Worm (Caenorhabditis elegans): ENCODE results near the gene fbxa-211.

DNA sequence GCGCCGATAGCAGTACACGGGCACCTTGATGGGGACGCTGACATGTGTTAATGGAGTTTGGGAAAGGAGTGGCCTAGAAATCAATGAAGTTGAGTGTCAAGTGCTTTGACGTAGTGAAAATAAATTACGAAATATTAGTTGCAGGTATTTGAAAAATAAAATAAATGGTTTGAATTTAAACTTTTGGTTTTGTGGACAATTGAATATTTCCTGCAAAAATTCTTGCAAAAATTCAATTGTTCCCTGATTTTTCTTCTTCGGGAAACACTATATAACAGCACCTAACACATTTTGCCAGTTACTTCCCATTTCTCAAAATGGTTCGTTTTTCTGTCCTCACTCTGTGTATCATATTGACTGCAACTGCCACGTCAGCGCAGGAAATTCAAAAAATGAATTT is 15.2 kb downstream of the fbxa-211 start, which contains the start of gene Y37H2A.13:
- TF ChIP-seq unc-130 (tag; optimal IDR thresholded peaks at IDR 0.05): no peak
- no peak for TF ChIP-seq nhr-237 (tag; optimal IDR thresholded peaks at IDR 0.05)
- no peak for TF ChIP-seq rnt-1 (tag; optimal IDR thresholded peaks at IDR 0.05)
- no peak for TF ChIP-seq hlh-4 (tag; optimal IDR thresholded peaks at IDR 0.05)
- TF ChIP-seq C16A3.4 (tag; optimal IDR thresholded peaks at IDR 0.05): no peak

Measured in whole organism, L1 larva.